Worm (Caenorhabditis elegans): ENCODE results near the gene nspg-7.2.
A peak's percentile ranks its signal among the peaks of the same experiment; 100 is the strongest.

The nspg-7.2 gene

ce11 chrIII:3258306-3258705 lies at the start of gene nspg-7.2:
Gene nspg-7.2 (minus strand): TSS chrIII:3258406.
- TF ChIP-seq elt-4 (tag; optimal IDR thresholded peaks at IDR 0.05) (no peak), zip-5 (tag; optimal IDR thresholded peaks at IDR 0.05) (no peak), ama-1 (optimal IDR thresholded peaks at IDR 0.05) (no peak), ceh-14 (tag; optimal IDR thresholded peaks at IDR 0.05) (no peak), sox-2 (GFP tag; IDR thresholded peaks at IDR 0.05) (no peak), ceh-9 (tag; optimal IDR thresholded peaks at IDR 0.05) (no peak), eyg-1 (tag; optimal IDR thresholded peaks at IDR 0.05) (no peak), npax-4 (tag; optimal IDR thresholded peaks at IDR 0.05) (no peak)

- no peak for TF ChIP-seq tbx-2 (tag; optimal IDR thresholded peaks at IDR 0.05)
- no peak for TF ChIP-seq ceh-6 (GFP tag; optimal IDR thresholded peaks at IDR 0.05)
- peak; percentile 21 for TF ChIP-seq nfya-1 (tag; optimal IDR thresholded peaks at IDR 0.05)
These were observed 49.2 kb upstream of the nspg-7.2 start for ce11 chrIII:3307379-3307778.

ce11 chrIII:3306322-3306721 lies 48.1 kb upstream of the nspg-7.2 start:
- TF ChIP-seq mec-3 (tag; optimal IDR thresholded peaks at IDR 0.05; ENCODE audit: borderline replicate concordance) (no peak), fkh-6 (tag; optimal IDR thresholded peaks at IDR 0.05) (no peak), sox-2 (GFP tag; IDR thresholded peaks at IDR 0.05) (no peak), hlh-6 (tag; optimal IDR thresholded peaks at IDR 0.05) (no peak), elt-2 (tag; optimal IDR thresholded peaks at IDR 0.05) (no peak), pros-1 (tag; optimal IDR thresholded peaks at IDR 0.05) (no peak), ceh-19 (GFP tag; optimal IDR thresholded peaks at IDR 0.05) (no peak), C38D4.7 (GFP tag; optimal IDR thresholded peaks at IDR 0.05) (no peak), hlh-30 (tag; optimal IDR thresholded peaks at IDR 0.05; ENCODE audit: insufficient read depth) (no peak), unc-42 (tag; optimal IDR thresholded peaks at IDR 0.05) (no peak), F13H6.1 (tag; optimal IDR thresholded peaks at IDR 0.05) (no peak), pag-3 (tag; optimal IDR thresholded peaks at IDR 0.05; ENCODE audit: borderline replicate concordance) (no peak), unc-86 (tag; optimal IDR thresholded peaks at IDR 0.05) (no peak), ceh-31 (tag; optimal IDR thresholded peaks at IDR 0.05) (no peak), sox-4 (tag; optimal IDR thresholded peaks at IDR 0.05) (no peak), pqm-1 (tag; optimal IDR thresholded peaks at IDR 0.05) (no peak), nhr-232 (tag; optimal IDR thresholded peaks at IDR 0.05) (no peak), fax-1 (tag; optimal IDR thresholded peaks at IDR 0.05) (no peak)

- TF ChIP-seq rnt-1 (tag; optimal IDR thresholded peaks at IDR 0.05) (peak; percentile 83), unc-55 (GFP tag; optimal IDR thresholded peaks at IDR 0.05) (peak; percentile 10), hlh-13 (GFP tag; optimal IDR thresholded peaks at IDR 0.05) (no peak), eyg-1 (tag; optimal IDR thresholded peaks at IDR 0.05) (no peak), Y22D7AL.16 (tag; optimal IDR thresholded peaks at IDR 0.05) (no peak), ceh-18 (tag; optimal IDR thresholded peaks at IDR 0.05) (peak; percentile 1), tbx-2 (tag; optimal IDR thresholded peaks at IDR 0.05) (no peak), hlh-6 (tag; optimal IDR thresholded peaks at IDR 0.05) (no peak)
These were observed 46.3 kb upstream of the nspg-7.2 start for ce11 chrIII:3304554-3304953.

- no peak for TF ChIP-seq ets-4 (tag; optimal IDR thresholded peaks at IDR 0.05)
- no peak for TF ChIP-seq rnt-1 (tag; optimal IDR thresholded peaks at IDR 0.05)
- TF ChIP-seq che-1 (tag; optimal IDR thresholded peaks at IDR 0.05) = no peak
- no peak for TF ChIP-seq ceh-2 (tag; optimal IDR thresholded peaks at IDR 0.05)
- TF ChIP-seq ceh-30 (tag; optimal IDR thresholded peaks at IDR 0.05) = no peak
- no peak for TF ChIP-seq pha-2 (tag; optimal IDR thresholded peaks at IDR 0.05)
- no peak for TF ChIP-seq ceh-45 (GFP tag; IDR thresholded peaks at IDR 0.05)
- no peak for TF ChIP-seq hlh-13 (GFP tag; optimal IDR thresholded peaks at IDR 0.05)
- no peak for TF ChIP-seq dmd-4 (tag; optimal IDR thresholded peaks at IDR 0.05; ENCODE audit: borderline replicate concordance)
- TF ChIP-seq madf-2 (tag; optimal IDR thresholded peaks at IDR 0.05) = no peak
- no peak for TF ChIP-seq tbx-7 (tag; optimal IDR thresholded peaks at IDR 0.05)
- no peak for TF ChIP-seq zip-5 (tag; optimal IDR thresholded peaks at IDR 0.05)
- no peak for TF ChIP-seq elt-4 (tag; optimal IDR thresholded peaks at IDR 0.05)
- TF ChIP-seq hlh-30 (tag; optimal IDR thresholded peaks at IDR 0.05; ENCODE audit: insufficient read depth) = no peak
- no peak for TF ChIP-seq Y22D7AL.16 (tag; optimal IDR thresholded peaks at IDR 0.05)
- no peak for TF ChIP-seq sox-2 (GFP tag; IDR thresholded peaks at IDR 0.05)
- TF ChIP-seq pax-1 (tag; optimal IDR thresholded peaks at IDR 0.05) = no peak
- no peak for TF ChIP-seq fax-1 (tag; optimal IDR thresholded peaks at IDR 0.05)
- TF ChIP-seq ceh-22 (tag; optimal IDR thresholded peaks at IDR 0.05) = no peak
- no peak for TF ChIP-seq pqm-1 (tag; optimal IDR thresholded peaks at IDR 0.05)
These were observed 38.9 kb upstream of the nspg-7.2 start, which contains the start of gene Y53G8AR.5 for ce11 chrIII:3297151-3297550. Gene Y53G8AR.5 (plus strand): TSS chrIII:3297451.
